Fruit fly (Drosophila melanogaster): ENCODE measurements around the gene CG10492.

DNA sequence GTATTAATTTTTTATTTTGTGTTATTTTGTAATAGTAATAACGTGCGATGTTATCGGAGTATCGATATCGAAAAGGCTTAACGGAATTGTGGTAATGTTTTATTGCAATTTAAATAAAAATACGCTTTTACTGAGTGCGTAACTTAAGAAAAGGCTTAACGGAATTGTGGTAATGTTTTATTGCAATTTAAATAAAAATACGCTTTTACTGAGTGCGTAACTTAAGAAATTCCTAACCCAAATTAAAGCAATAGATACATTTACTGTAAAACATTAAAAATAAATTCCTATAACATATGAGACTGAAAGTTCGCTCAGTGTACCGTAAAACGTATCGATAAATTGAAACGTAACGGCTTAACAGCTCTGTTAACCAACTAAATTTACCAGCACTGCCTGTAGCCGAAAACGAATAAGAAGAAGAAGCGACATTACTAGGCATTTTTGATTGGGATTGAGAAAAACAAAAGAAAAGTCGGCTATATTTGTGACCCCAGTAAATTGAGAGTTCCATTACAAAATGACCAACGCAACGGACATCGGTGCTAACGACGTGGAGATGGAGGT lies 2.3 kb upstream of the CG10492 start, which contains the start of gene Rpn3:
- TF ChIP-seq Sox15 (GFP tag; optimal IDR thresholded peaks at IDR 0.05) (peak; percentile 65), CG8119 (GFP tag; IDR thresholded peaks at IDR 0.05) (peak; percentile 86), topi (GFP tag; optimal IDR thresholded peaks at IDR 0.05) (peak; percentile 82), CG6808 (GFP tag; optimal IDR thresholded peaks at IDR 0.05) (no peak), Sox102F (GFP tag; optimal IDR thresholded peaks at IDR 0.05) (no peak), CG6163 (GFP tag; IDR thresholded peaks at IDR 0.05) (peak; percentile 92), ss (GFP tag; optimal IDR thresholded peaks at IDR 0.05) (peak in 1 of 2 experiments; percentile 68), Ets21C (GFP tag; optimal IDR thresholded peaks at IDR 0.05) (peak; percentile 77), salr (GFP tag; optimal IDR thresholded peaks at IDR 0.05) (peak in 1 of 2 experiments; percentile 1), fd59A (GFP tag; optimal IDR thresholded peaks at IDR 0.05) (peak; percentile 56)
